Fruit fly (Drosophila melanogaster) whole organism, wandering third instar larva: ENCODE data around the gene aay.

Source experiments
- Abd-B ChIP-seq: fragments of >200 bp; optimal IDR thresholded peaks from 2 replicates; lab custom pipeline; 2017; ENCODE audit warnings: missing biosample characterization, missing genetic modification characterization
- CG32264 ChIP-seq: fragments of 200-800 bp; sonication (Bioruptor generic); optimal IDR thresholded peaks from 2 replicates; lab custom pipeline; 2016; ENCODE audit warnings: missing biosample characterization, missing genetic modification characterization
- CG9705 ChIP-seq: fragments of 200-800 bp; sonication (Bioruptor generic); optimal IDR thresholded peaks from 2 replicates; lab custom pipeline; 2018; ENCODE audit warnings: missing biosample characterization, mild to moderate bottlenecking, missing genetic modification characterization
- CrebA ChIP-seq: fragments of 200-800 bp; sonication (Bioruptor generic); optimal IDR thresholded peaks from 2 replicates; lab custom pipeline; 2016; ENCODE audit warnings: missing biosample characterization, mild to moderate bottlenecking, missing genetic modification characterization, borderline replicate concordance
- Dfd ChIP-seq: fragments of >200 bp; optimal IDR thresholded peaks from 2 replicates; lab custom pipeline; 2017; ENCODE audit warnings: missing biosample characterization, missing genetic modification characterization
- Dif ChIP-seq: fragments of 200-275, 200-300 bp; sonication (Bioruptor generic); optimal IDR thresholded peaks from 2 replicates; lab custom pipeline; 2018; ENCODE audit warnings: missing biosample characterization, missing genetic modification characterization; ENCODE audit not compliant: partially characterized antibody
- GATAd ChIP-seq: sonication (Bioruptor generic); optimal IDR thresholded peaks from 2 replicates; lab custom pipeline; 2016; ENCODE audit warnings: missing biosample characterization, missing genetic modification characterization
- HLH106 ChIP-seq: fragments of 200-800 bp; optimal IDR thresholded peaks from 3 replicates; lab custom pipeline; 2019; ENCODE audit warnings: missing biosample characterization, mild to moderate bottlenecking, missing genetic modification characterization, moderate library complexity
- Hnf4 ChIP-seq: fragments of 200-800 bp; sonication (Bioruptor generic); optimal IDR thresholded peaks from 2 replicates; lab custom pipeline; 2016; ENCODE audit warnings: missing biosample characterization, mild to moderate bottlenecking, missing genetic modification characterization
- Hr78 ChIP-seq: fragments of >200 bp; optimal IDR thresholded peaks from 2 replicates; lab custom pipeline; 2017; ENCODE audit warnings: missing biosample characterization, missing genetic modification characterization
- Hr83 ChIP-seq: fragments of 200-300 bp; sonication (Bioruptor generic); optimal IDR thresholded peaks from 2 replicates; lab custom pipeline; 2016; ENCODE audit warnings: missing biosample characterization, mild to moderate bottlenecking, missing genetic modification characterization, moderate library complexity; ENCODE audit not compliant: poor library complexity, severe bottlenecking
- Jra ChIP-seq: sonication (Bioruptor generic); optimal IDR thresholded peaks from 2 replicates; lab custom pipeline; 2016; ENCODE audit warnings: missing biosample characterization, missing genetic modification characterization
- Mio ChIP-seq: sonication (Bioruptor generic); optimal IDR thresholded peaks from 2 replicates; lab custom pipeline; 2016; ENCODE audit warnings: missing biosample characterization, missing genetic modification characterization
- Myc ChIP-seq: fragments of >200 bp; optimal IDR thresholded peaks from 2 replicates; lab custom pipeline; 2017
- N ChIP-seq: fragments of >200 bp; optimal IDR thresholded peaks from 2 replicates; lab custom pipeline; 2018; ENCODE audit warnings: missing biosample characterization, missing external identifiers, missing genetic modification characterization
- OdsH ChIP-seq: fragments of 200-800 bp; sonication (Bioruptor generic); optimal IDR thresholded peaks from 2 replicates; lab custom pipeline; 2016; ENCODE audit warnings: missing biosample characterization, mild to moderate bottlenecking, missing genetic modification characterization
- Rel ChIP-seq, 2 experiments: fragments of 200-800 bp; sonication (Bioruptor generic) in 1 of 2; optimal IDR thresholded peaks; 2 replicates in 1 of 2; 3 replicates in 1 of 2; lab custom pipeline; 2016 to 2019; ENCODE audit warnings: mild to moderate bottlenecking in 2 of 2, missing biosample characterization in 2 of 2, missing genetic modification characterization in 2 of 2, moderate library complexity in 1 of 2
- Sp1 ChIP-seq: fragments of 200-800 bp; sonication (Bioruptor generic); optimal IDR thresholded peaks from 3 replicates; lab custom pipeline; 2019; ENCODE audit warnings: missing biosample characterization, mild to moderate bottlenecking, missing genetic modification characterization, moderate library complexity
- Vsx2 ChIP-seq: fragments of 200-300, 225-300 bp; sonication (Bioruptor generic); optimal IDR thresholded peaks from 2 replicates; lab custom pipeline; 2018; ENCODE audit warnings: missing biosample characterization, missing genetic modification characterization; ENCODE audit not compliant: partially characterized antibody
- br ChIP-seq: fragments of 200-800 bp; sonication (Bioruptor generic); optimal IDR thresholded peaks from 2 replicates; lab custom pipeline; 2016; ENCODE audit warnings: missing biosample characterization, missing genetic modification characterization
- brk ChIP-seq: fragments of 200-800 bp; sonication (Bioruptor generic); optimal IDR thresholded peaks from 2 replicates; lab custom pipeline; 2016; ENCODE audit warnings: missing biosample characterization, mild to moderate bottlenecking, missing genetic modification characterization
- dl ChIP-seq, 2 experiments: fragments of 175-275, 200-275 bp in 1 of 2; fragments of 200-275 bp in 1 of 2; sonication (Bioruptor generic); optimal IDR thresholded peaks; lab custom pipeline; 2018; ENCODE audit warnings: mild to moderate bottlenecking in 2 of 2, missing biosample characterization in 2 of 2, missing genetic modification characterization in 2 of 2, moderate library complexity in 2 of 2; ENCODE audit not compliant: partially characterized antibody in 2 of 2, insufficient read depth in 1 of 2
- dmrt93B ChIP-seq: fragments of 200-800 bp; sonication (Bioruptor generic); optimal IDR thresholded peaks from 2 replicates; lab custom pipeline; 2018; ENCODE audit warnings: missing biosample characterization, mild to moderate bottlenecking, missing genetic modification characterization
- dsf ChIP-seq: sonication (Bioruptor generic); optimal IDR thresholded peaks from 2 replicates; lab custom pipeline; 2016; ENCODE audit warnings: missing biosample characterization, missing genetic modification characterization, borderline replicate concordance
- ey ChIP-seq: fragments of 200-800 bp; sonication (Bioruptor generic); optimal IDR thresholded peaks from 2 replicates; lab custom pipeline; 2016; ENCODE audit warnings: missing biosample characterization, missing genetic modification characterization
- foxo ChIP-seq, 2 experiments: fragments of 200-800 bp; sonication (Bioruptor generic); optimal IDR thresholded peaks; 2 replicates in 1 of 2; 3 replicates in 1 of 2; lab custom pipeline; 2016 to 2017; ENCODE audit warnings: missing biosample characterization in 2 of 2, missing genetic modification characterization in 2 of 2
- fru ChIP-seq: fragments of 200-800 bp; sonication (Bioruptor generic); optimal IDR thresholded peaks from 3 replicates; lab custom pipeline; 2016; ENCODE audit warnings: missing biosample characterization, mild to moderate bottlenecking, missing genetic modification characterization
- h ChIP-seq: fragments of 200-800 bp; sonication (Bioruptor generic); optimal IDR thresholded peaks from 3 replicates; lab custom pipeline; 2016; ENCODE audit warnings: missing biosample characterization, mild to moderate bottlenecking, missing genetic modification characterization
- jim ChIP-seq: fragments of 175-275, 200-325 bp; sonication (Bioruptor generic); optimal IDR thresholded peaks from 2 replicates; lab custom pipeline; 2016; ENCODE audit warnings: missing biosample characterization, mild to moderate bottlenecking, missing genetic modification characterization
- lola ChIP-seq: fragments of >200 bp; optimal IDR thresholded peaks from 2 replicates; lab custom pipeline; 2017; ENCODE audit warnings: missing biosample characterization, missing genetic modification characterization
- pan ChIP-seq: fragments of >200 bp; optimal IDR thresholded peaks from 2 replicates; lab custom pipeline; 2017
- psq ChIP-seq: fragments of 200-800 bp; sonication (Bioruptor generic); optimal IDR thresholded peaks from 3 replicates; lab custom pipeline; 2017; ENCODE audit warnings: missing biosample characterization, mild to moderate bottlenecking, missing genetic modification characterization, moderate library complexity
- rgr ChIP-seq: fragments of 200-800 bp; sonication (Bioruptor generic); optimal IDR thresholded peaks from 3 replicates; lab custom pipeline; 2016; ENCODE audit warnings: missing biosample characterization, mild to moderate bottlenecking, missing genetic modification characterization
- sage ChIP-seq: fragments of 200-800 bp; sonication (Bioruptor generic); optimal IDR thresholded peaks from 2 replicates; lab custom pipeline; 2016; ENCODE audit warnings: missing biosample characterization, mild to moderate bottlenecking, missing genetic modification characterization
- sv ChIP-seq: fragments of 200-800 bp; sonication (Bioruptor generic); optimal IDR thresholded peaks from 3 replicates; lab custom pipeline; 2016; ENCODE audit warnings: missing biosample characterization, missing genetic modification characterization
- tai ChIP-seq: sonication (Bioruptor generic); optimal IDR thresholded peaks from 2 replicates; lab custom pipeline; 2016; ENCODE audit warnings: missing biosample characterization, missing genetic modification characterization
- usp ChIP-seq: fragments of >200 bp; optimal IDR thresholded peaks from 2 replicates; lab custom pipeline; 2017; ENCODE audit warnings: missing biosample characterization, missing genetic modification characterization
- woc ChIP-seq: sonication (Bioruptor generic); optimal IDR thresholded peaks from 2 replicates; lab custom pipeline; 2016; ENCODE audit warnings: missing biosample characterization, mild to moderate bottlenecking, missing genetic modification characterization

aay gene

dm6 chr3L:9429665-9430607, 6.9 kb downstream of the aay start, which contains the start of the genes RpS17 and MTF-1:
Gene RpS17 (minus strand): TSS chr3L:9429821.
Gene MTF-1 (plus strand): TSS chr3L:9430312.
- peak; percentile 31 for TF ChIP-seq h (GFP tag; lab: Kevin White, UChicago)
- TF ChIP-seq Dif (GFP tag; lab: Kevin White, UChicago), result no peak
- peak; percentile 20 for TF ChIP-seq sage
- TF ChIP-seq N (GFP tag; lab: Kevin White, UChicago), result no peak
- no peak for TF ChIP-seq Hr78 (GFP tag; lab: Kevin White, UChicago)
- no peak for TF ChIP-seq pan (lab: Kevin White, UChicago)
- TF ChIP-seq usp (GFP tag; lab: Kevin White, UChicago), result no peak
- no peak for TF ChIP-seq dl (GFP tag; optimal IDR thresholded peaks at IDR 0.05; lab: Kevin White, UChicago; ENCODE audit: insufficient read depth in 1 of 2, partially characterized antibody in 2 of 2)
- peak; percentile 44 for TF ChIP-seq HLH106 (tag; lab: Kevin White, UChicago)
- TF ChIP-seq dmrt93B, result peak; percentile 28
- TF ChIP-seq psq (GFP tag; lab: Kevin White, UChicago), result peak; percentile 9
- TF ChIP-seq Rel (GFP tag; optimal IDR thresholded peaks at IDR 0.05; lab: Kevin White, UChicago), result no peak
- TF ChIP-seq Rel (tag; optimal IDR thresholded peaks at IDR 0.05; lab: Kevin White, UChicago), result peak; percentile 86
- peak; percentile 36 for TF ChIP-seq brk
- peak; percentile 44 for TF ChIP-seq GATAd (GFP tag; lab: Kevin White, UChicago)
- TF ChIP-seq Mio (GFP tag; lab: Kevin White, UChicago), result peak; percentile 21
- TF ChIP-seq Sp1 (GFP tag; lab: Kevin White, UChicago), result peak; percentile 76
- TF ChIP-seq CG9705 (GFP tag; lab: Kevin White, UChicago), result peak; percentile 27
- no peak for TF ChIP-seq CrebA (GFP tag; lab: Kevin White, UChicago)
- no peak for TF ChIP-seq Vsx2
- peak; percentile 22 for TF ChIP-seq fru
- no peak for TF ChIP-seq tai (GFP tag; lab: Kevin White, UChicago)
- TF ChIP-seq dsf (GFP tag; lab: Kevin White, UChicago), result peak; percentile 9
- TF ChIP-seq Abd-B, result no peak
- peak; percentile 93 for TF ChIP-seq Myc (lab: Kevin White, UChicago)
- TF ChIP-seq CG32264 (GFP tag; lab: Kevin White, UChicago), result no peak
- TF ChIP-seq Dfd (GFP tag; lab: Kevin White, UChicago), result no peak
- TF ChIP-seq Hnf4 (GFP tag; lab: Kevin White, UChicago), result peak; percentile 38
- no peak for TF ChIP-seq jim
- TF ChIP-seq ey (GFP tag; lab: Kevin White, UChicago), result no peak
- TF ChIP-seq rgr (GFP tag; lab: Kevin White, UChicago), result peak; percentile 76
- TF ChIP-seq woc, result no peak
- TF ChIP-seq Hr83 (GFP tag; lab: Kevin White, UChicago), result peak; percentile 82
- peak; percentile 44 for TF ChIP-seq sv (GFP tag; lab: Kevin White, UChicago)
- TF ChIP-seq Jra (GFP tag; lab: Kevin White, UChicago), result no peak
- peak; percentile 30 for TF ChIP-seq OdsH (GFP tag; lab: Kevin White, UChicago)
- no peak for TF ChIP-seq lola (GFP tag; lab: Kevin White, UChicago)
- TF ChIP-seq foxo (GFP tag; optimal IDR thresholded peaks at IDR 0.05; lab: Kevin White, UChicago), result peak in 1 of 2 experiments; percentile 41
- no peak for TF ChIP-seq br (GFP tag; lab: Kevin White, UChicago)

dm6 chr3L:9430608-9430952, 7.5 kb downstream of the aay start:
- no peak for TF ChIP-seq dsf (GFP tag; lab: Kevin White, UChicago)
